Worm (Caenorhabditis elegans) whole organism, late embryonic: Measurements from ENCODE around the gene C34C12.8.

Source experiments
- F13H6.1 ChIP-seq: sonication (generic microtip); optimal IDR thresholded peaks from 2 replicates; lab custom pipeline; 2016; ENCODE audit warnings: missing genetic modification characterization, missing compliant biosample characterization
- K02D7.2 ChIP-seq: sonication (generic microtip); optimal IDR thresholded peaks from 2 replicates; lab custom pipeline; 2017; ENCODE audit warnings: mild to moderate bottlenecking, missing genetic modification characterization, missing compliant biosample characterization
- Y22D7AL.16 ChIP-seq: sonication (generic microtip); optimal IDR thresholded peaks from 2 replicates; lab custom pipeline; 2016; ENCODE audit warnings: missing genetic modification characterization, missing compliant biosample characterization
- ahr-1 ChIP-seq: sonication (generic microtip); optimal IDR thresholded peaks from 2 replicates; lab custom pipeline; 2016; ENCODE audit warnings: missing genetic modification characterization, missing compliant biosample characterization
- ceh-18 ChIP-seq: sonication (generic microtip); optimal IDR thresholded peaks from 2 replicates; lab custom pipeline; 2016; ENCODE audit warnings: missing genetic modification characterization, missing compliant biosample characterization
- ceh-19 ChIP-seq: fragments of 200-800 bp; sonication (Bioruptor generic); optimal IDR thresholded peaks from 2 replicates; lab custom pipeline; 2018; ENCODE audit warnings: mild to moderate bottlenecking, missing genetic modification characterization, missing compliant biosample characterization
- ceh-2 ChIP-seq: sonication (generic microtip); optimal IDR thresholded peaks from 2 replicates; lab custom pipeline; 2016; ENCODE audit warnings: missing genotype, missing genetic modification characterization, missing compliant biosample characterization
- ceh-22 ChIP-seq: sonication (generic microtip); optimal IDR thresholded peaks from 2 replicates; lab custom pipeline; 2017; ENCODE audit warnings: missing biosample characterization, missing genetic modification characterization
- ceh-24 ChIP-seq: sonication (generic microtip); optimal IDR thresholded peaks from 2 replicates; lab custom pipeline; 2016; ENCODE audit warnings: mild to moderate bottlenecking, missing genetic modification characterization, missing compliant biosample characterization
- ceh-30 ChIP-seq: fragments of 150-350 bp; optimal IDR thresholded peaks from 2 replicates; lab custom pipeline; 2014; ENCODE audit warnings: missing biosample characterization, missing genetic modification characterization
- ceh-31 ChIP-seq: sonication (generic microtip); optimal IDR thresholded peaks from 2 replicates; lab custom pipeline; 2016; ENCODE audit warnings: missing genetic modification characterization, missing compliant biosample characterization
- ceh-34 ChIP-seq: sonication (generic microtip); optimal IDR thresholded peaks from 2 replicates; lab custom pipeline; 2016; ENCODE audit warnings: mild to moderate bottlenecking, missing genetic modification characterization, missing compliant biosample characterization
- ceh-45 ChIP-seq: fragments of 200-800 bp; sonication (Bioruptor generic); IDR thresholded peaks from 2 replicates; pipeline ENCODE4 v1.3.6; 2022; ENCODE audit warnings: missing genetic modification reagents, missing genetic modification characterization, missing compliant biosample characterization
- ceh-48 ChIP-seq: sonication (generic microtip); optimal IDR thresholded peaks from 2 replicates; lab custom pipeline; 2016; ENCODE audit warnings: missing genetic modification characterization, inconsistent platforms, missing compliant biosample characterization
- ceh-6 ChIP-seq: fragments of 200-800 bp; sonication (Bioruptor generic); optimal IDR thresholded peaks from 2 replicates; lab custom pipeline; 2018; ENCODE audit warnings: mild to moderate bottlenecking, missing genetic modification characterization, missing compliant biosample characterization
- che-1 ChIP-seq: sonication (generic microtip); optimal IDR thresholded peaks from 2 replicates; lab custom pipeline; 2016; ENCODE audit warnings: mild to moderate bottlenecking, missing genetic modification characterization, missing compliant biosample characterization
- dmd-4 ChIP-seq: sonication (generic microtip); optimal IDR thresholded peaks from 2 replicates; lab custom pipeline; 2016; ENCODE audit warnings: borderline replicate concordance, missing genetic modification characterization, missing compliant biosample characterization
- dve-1 ChIP-seq: sonication (generic microtip); optimal IDR thresholded peaks from 2 replicates; lab custom pipeline; 2017; ENCODE audit warnings: antibody characterized with exemption, mild to moderate bottlenecking, missing genetic modification characterization, missing compliant biosample characterization
- elt-4 ChIP-seq: sonication (generic microtip); optimal IDR thresholded peaks from 2 replicates; lab custom pipeline; 2016; ENCODE audit warnings: missing genetic modification characterization, missing compliant biosample characterization
- ets-4 ChIP-seq: sonication (generic microtip); optimal IDR thresholded peaks from 2 replicates; lab custom pipeline; 2016; ENCODE audit warnings: missing genetic modification characterization, missing compliant biosample characterization
- eyg-1 ChIP-seq: sonication (generic microtip); optimal IDR thresholded peaks from 2 replicates; lab custom pipeline; 2016; ENCODE audit warnings: missing genotype, missing genetic modification characterization, missing compliant biosample characterization
- fax-1 ChIP-seq: sonication (generic microtip); optimal IDR thresholded peaks from 2 replicates; lab custom pipeline; 2016; ENCODE audit warnings: missing genotype, missing genetic modification characterization, missing compliant biosample characterization
- fkh-10 ChIP-seq: fragments of 150-350 bp; optimal IDR thresholded peaks from 2 replicates; lab custom pipeline; 2014; ENCODE audit warnings: missing biosample characterization, missing genetic modification reagents, missing genetic modification characterization
- fkh-6 ChIP-seq: sonication (generic microtip); optimal IDR thresholded peaks from 2 replicates; lab custom pipeline; 2016; ENCODE audit warnings: missing genetic modification characterization, missing compliant biosample characterization
- hlh-13 ChIP-seq: fragments of 200-800 bp; sonication (Bioruptor generic); optimal IDR thresholded peaks from 2 replicates; lab custom pipeline; 2018; ENCODE audit warnings: mild to moderate bottlenecking, missing genetic modification characterization, missing compliant biosample characterization
- hlh-6 ChIP-seq: sonication (generic microtip); optimal IDR thresholded peaks from 2 replicates; lab custom pipeline; 2016; ENCODE audit warnings: missing genotype, missing genetic modification characterization, missing compliant biosample characterization
- lim-6 ChIP-seq: sonication (generic microtip); optimal IDR thresholded peaks from 2 replicates; lab custom pipeline; 2016; ENCODE audit warnings: missing genetic modification characterization, missing compliant biosample characterization
- lin-11 ChIP-seq: fragments of 200-800 bp; sonication (Bioruptor generic); optimal IDR thresholded peaks from 2 replicates; lab custom pipeline; 2018; ENCODE audit warnings: mild to moderate bottlenecking, missing genetic modification characterization, missing compliant biosample characterization
- nfya-1 ChIP-seq: sonication (generic microtip); optimal IDR thresholded peaks from 2 replicates; lab custom pipeline; 2017; ENCODE audit warnings: missing genetic modification characterization, mild to moderate bottlenecking, missing compliant biosample characterization, antibody characterized with exemption, moderate library complexity
- odd-2 ChIP-seq: sonication (generic microtip); optimal IDR thresholded peaks from 2 replicates; lab custom pipeline; 2017; ENCODE audit warnings: antibody characterized with exemption, mild to moderate bottlenecking, missing genetic modification characterization, missing compliant biosample characterization
- pag-3 ChIP-seq: sonication (generic microtip); optimal IDR thresholded peaks from 2 replicates; lab custom pipeline; 2016; ENCODE audit warnings: missing compliant biosample characterization, missing genetic modification characterization, borderline replicate concordance
- pha-2 ChIP-seq: sonication (generic microtip); optimal IDR thresholded peaks from 2 replicates; lab custom pipeline; 2017; ENCODE audit warnings: mild to moderate bottlenecking, missing genetic modification characterization, missing compliant biosample characterization
- pha-4 ChIP-seq: fragments of 150-350 bp; optimal IDR thresholded peaks from 2 replicates; lab custom pipeline; 2018; ENCODE audit warnings: missing biosample characterization, missing genetic modification reagents, missing genetic modification characterization
- pqm-1 ChIP-seq: sonication (generic microtip); optimal IDR thresholded peaks from 2 replicates; lab custom pipeline; 2016; ENCODE audit warnings: missing genetic modification characterization, missing compliant biosample characterization
- pros-1 ChIP-seq: fragments of 150-350 bp; optimal IDR thresholded peaks from 2 replicates; lab custom pipeline; 2014; ENCODE audit warnings: missing biosample characterization, missing genetic modification reagents, missing genetic modification characterization
- sdc-2 ChIP-seq: sonication (generic microtip); optimal IDR thresholded peaks from 2 replicates; lab custom pipeline; 2016; ENCODE audit warnings: missing genotype, missing genetic modification characterization, missing compliant biosample characterization
- sox-2 ChIP-seq: fragments of 200-800 bp; sonication (Bioruptor generic); IDR thresholded peaks from 2 replicates; pipeline ENCODE4 v1.3.6; 2022; ENCODE audit warnings: missing genetic modification reagents, missing genetic modification characterization, missing compliant biosample characterization
- syd-9 ChIP-seq: sonication (generic microtip); optimal IDR thresholded peaks from 2 replicates; lab custom pipeline; 2016; ENCODE audit warnings: mild to moderate bottlenecking, missing genetic modification characterization, moderate library complexity, missing compliant biosample characterization
- tbx-2 ChIP-seq: sonication (generic microtip); optimal IDR thresholded peaks from 2 replicates; lab custom pipeline; 2016; ENCODE audit warnings: missing genetic modification characterization, missing compliant biosample characterization
- tbx-7 ChIP-seq: sonication (generic microtip); optimal IDR thresholded peaks from 2 replicates; lab custom pipeline; 2016; ENCODE audit warnings: missing genotype, missing genetic modification characterization, missing compliant biosample characterization
- ttx-3 ChIP-seq: sonication (generic microtip); optimal IDR thresholded peaks from 2 replicates; lab custom pipeline; 2016; ENCODE audit warnings: missing genetic modification reagents, missing genetic modification characterization, missing compliant biosample characterization
- unc-3 ChIP-seq, 2 experiments: fragments of 200-800 bp in 1 of 2; sonication (Bioruptor generic) in 1 of 2; sonication (generic microtip) in 1 of 2; conservative IDR thresholded peaks in 1 of 2; optimal IDR thresholded peaks in 1 of 2; 2 replicates each; pipeline versions ENCODE4 v1.3.6 to Lab custom; 2016 to 2022; ENCODE audit warnings: missing compliant biosample characterization in 2 of 2, missing genetic modification characterization in 2 of 2, missing genetic modification reagents in 1 of 2
- unc-55 ChIP-seq: sonication (generic microtip); optimal IDR thresholded peaks from 2 replicates; lab custom pipeline; 2017; ENCODE audit warnings: missing biosample characterization, missing genetic modification reagents, missing genetic modification characterization
- unc-86 ChIP-seq: sonication (generic microtip); optimal IDR thresholded peaks from 2 replicates; lab custom pipeline; 2016; ENCODE audit warnings: missing genetic modification characterization, missing compliant biosample characterization
- zip-5 ChIP-seq: sonication (generic microtip); optimal IDR thresholded peaks from 2 replicates; lab custom pipeline; 2016; ENCODE audit warnings: missing genetic modification characterization, missing compliant biosample characterization

The C34C12.8 gene

ce11 chrIII:3499850-3500249 is 39.6 kb downstream of the C34C12.8 start (continued):
- peak; percentile 98 for TF ChIP-seq ceh-19 (GFP tag; lab: Kevin White, UChicago)
- TF ChIP-seq ceh-24 (tag; lab: Kevin White, UChicago) = peak; percentile 92
- peak; percentile 93 for TF ChIP-seq sdc-2 (tag; lab: Kevin White, UChicago)
- TF ChIP-seq unc-86 (tag; lab: Kevin White, UChicago) = peak; percentile 100
- TF ChIP-seq F13H6.1 = peak; percentile 100
- TF ChIP-seq dve-1 = no peak
- TF ChIP-seq pag-3 = peak; percentile 100
- TF ChIP-seq hlh-13 (GFP tag; lab: Kevin White, UChicago) = peak; percentile 95
- TF ChIP-seq fax-1 = peak; percentile 99
- peak; percentile 97 for TF ChIP-seq fkh-6 (tag; lab: Kevin White, UChicago)
- peak; percentile 100 for TF ChIP-seq tbx-2 (tag; lab: Kevin White, UChicago)
- peak; percentile 97 for TF ChIP-seq ceh-18
- TF ChIP-seq ceh-22 (tag; lab: Kevin White, UChicago) = no peak
- TF ChIP-seq pros-1 = no peak
- no peak for TF ChIP-seq nfya-1 (tag; lab: Kevin White, UChicago)
- no peak for TF ChIP-seq fkh-10 (GFP tag; lab: Kevin White, UChicago)
- TF ChIP-seq pha-2 (tag; lab: Kevin White, UChicago) = peak; percentile 90
- peak; percentile 100 for TF ChIP-seq lim-6
- TF ChIP-seq sox-2 = peak; percentile 69
- TF ChIP-seq ceh-30 (tag; lab: Kevin White, UChicago) = no peak
- TF ChIP-seq K02D7.2 (tag; lab: Kevin White, UChicago) = peak; percentile 97
- TF ChIP-seq unc-3 (GFP tag; conservative IDR thresholded peaks at IDR 0.05; lab: Robert Waterston, UW) = peak; percentile 96
- TF ChIP-seq unc-3 (tag; optimal IDR thresholded peaks at IDR 0.05; lab: Kevin White, UChicago) = peak; percentile 98
- no peak for TF ChIP-seq pha-4
- TF ChIP-seq syd-9 (tag; lab: Kevin White, UChicago) = peak; percentile 98
- peak; percentile 94 for TF ChIP-seq ceh-6 (GFP tag; lab: Kevin White, UChicago)
- TF ChIP-seq hlh-6 (tag; lab: Kevin White, UChicago) = peak; percentile 99
- peak; percentile 100 for TF ChIP-seq ets-4 (tag; lab: Kevin White, UChicago)
- TF ChIP-seq che-1 (tag; lab: Kevin White, UChicago) = peak; percentile 83
- TF ChIP-seq unc-55 = no peak
- TF ChIP-seq ceh-48 (tag; lab: Kevin White, UChicago) = peak; percentile 80
- TF ChIP-seq zip-5 (tag; lab: Kevin White, UChicago) = peak; percentile 100
- TF ChIP-seq tbx-7 = peak; percentile 100
- TF ChIP-seq ceh-34 (tag; lab: Kevin White, UChicago) = peak; percentile 100
- TF ChIP-seq ahr-1 (tag; lab: Kevin White, UChicago) = peak; percentile 100
- peak; percentile 99 for TF ChIP-seq eyg-1 (tag; lab: Kevin White, UChicago)
- TF ChIP-seq ceh-45 (GFP tag; lab: Robert Waterston, UW) = peak; percentile 97
- peak; percentile 100 for TF ChIP-seq pqm-1 (tag; lab: Kevin White, UChicago)
- peak; percentile 85 for TF ChIP-seq lin-11
- TF ChIP-seq odd-2 = no peak
- TF ChIP-seq elt-4 (tag; lab: Kevin White, UChicago) = peak; percentile 100
- TF ChIP-seq dmd-4 = peak; percentile 100
- peak; percentile 98 for TF ChIP-seq ttx-3 (tag; lab: Kevin White, UChicago)
- TF ChIP-seq ceh-2 (tag; lab: Kevin White, UChicago) = peak; percentile 100
- TF ChIP-seq ceh-31 (tag; lab: Kevin White, UChicago) = peak; percentile 100
- TF ChIP-seq Y22D7AL.16 (tag; lab: Kevin White, UChicago) = peak; percentile 96
